Worm (Caenorhabditis elegans) whole organism, L3 larva: ENCODE data around the gene F13D11.4.

Source experiments
- ama-1 ChIP-seq: fragments of 150-350 bp; optimal IDR thresholded peaks from 2 replicates; lab custom pipeline; 2018
- egl-5 ChIP-seq: fragments of 150-350 bp; optimal IDR thresholded peaks from 2 replicates; lab custom pipeline; 2017; ENCODE audit warnings: missing biosample characterization, missing genetic modification reagents, missing genetic modification characterization, inconsistent platforms

DNA sequence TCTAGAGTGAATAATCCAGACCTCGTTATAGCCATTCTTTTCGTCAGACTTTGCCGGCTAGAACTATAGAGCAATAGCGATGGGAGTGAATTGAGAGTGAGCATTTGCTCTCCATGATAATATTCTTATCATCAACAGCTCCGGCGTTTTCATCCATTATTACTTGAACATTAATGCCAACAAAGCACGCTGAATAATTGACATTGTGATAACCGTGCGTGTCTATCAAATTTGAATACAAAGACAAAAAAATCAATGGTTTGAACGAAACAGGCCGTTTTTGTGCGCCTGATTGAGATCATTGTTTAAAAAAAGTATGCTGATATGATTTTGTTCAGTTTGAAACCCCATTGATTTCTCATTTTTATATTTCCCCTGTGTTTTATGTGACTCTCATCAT is 5.0 kb upstream of the F13D11.4 start, which contains the start of gene dct-11:
- no peak for TF ChIP-seq ama-1 (lab: Kevin White, UChicago)
- TF ChIP-seq egl-5 = no peak
